Worm (Caenorhabditis elegans): ENCODE measurements around the gene tag-241.

ce11 chrX:11854903-11855302, 31.1 kb downstream of the tag-241 start, which contains the start of gene F54F7.8:
- TF ChIP-seq nhr-237 (tag; optimal IDR thresholded peaks at IDR 0.05): no peak
- TF ChIP-seq elt-2 (tag; optimal IDR thresholded peaks at IDR 0.05): no peak
- TF ChIP-seq nhr-12 (tag; optimal IDR thresholded peaks at IDR 0.05): no peak
- TF ChIP-seq lin-14 (GFP tag; optimal IDR thresholded peaks at IDR 0.05): no peak

All from whole organism, L1 larva.